Worm (Caenorhabditis elegans): Measurements from ENCODE around the gene glb-4.

Gene glb-4

ce11 chrII:11097154-11097887, 13.7 kb downstream of the glb-4 start, which contains the start of the genes rpl-36.A and nuo-1 (continued):
- TF ChIP-seq aly-2 (tag; optimal IDR thresholded peaks at IDR 0.05) (no peak), egl-27 (tag; optimal IDR thresholded peaks at IDR 0.05) (no peak), nhr-11 (tag; optimal IDR thresholded peaks at IDR 0.05) (no peak), snpc-4 (tag; optimal IDR thresholded peaks at IDR 0.05) (peak; percentile 76), fos-1 (tag; optimal IDR thresholded peaks at IDR 0.05) (peak; percentile 73)

ce11 chrII:11096233-11096632, 14.8 kb downstream of the glb-4 start, which contains the start of gene nbs-1:
TSS of gene nbs-1 (minus strand) at chrII:11096478.
- no peak for TF ChIP-seq Y55F3AM.14 (GFP tag; optimal IDR thresholded peaks at IDR 0.05)
- TF ChIP-seq nhr-23 (tag; optimal IDR thresholded peaks at IDR 0.05), result no peak
- no peak for TF ChIP-seq sem-4 (tag; optimal IDR thresholded peaks at IDR 0.05)
- no peak for TF ChIP-seq unc-55 (GFP tag; optimal IDR thresholded peaks at IDR 0.05)
- TF ChIP-seq elt-1 (tag; optimal IDR thresholded peaks at IDR 0.05), result no peak
- no peak for TF ChIP-seq nhr-10 (tag; optimal IDR thresholded peaks at IDR 0.05)
- TF ChIP-seq lin-11 (tag; optimal IDR thresholded peaks at IDR 0.05), result no peak
- TF ChIP-seq nhr-237 (tag; optimal IDR thresholded peaks at IDR 0.05), result no peak
- no peak for TF ChIP-seq crh-2 (tag; optimal IDR thresholded peaks at IDR 0.05)
- no peak for TF ChIP-seq nhr-6 (tag; optimal IDR thresholded peaks at IDR 0.05)
- TF ChIP-seq elt-3 (tag; optimal IDR thresholded peaks at IDR 0.05), result no peak
- no peak for TF ChIP-seq nhr-21 (tag; optimal IDR thresholded peaks at IDR 0.05)
- no peak for TF ChIP-seq nhr-11 (tag; optimal IDR thresholded peaks at IDR 0.05)

- TF ChIP-seq alr-1 (tag; optimal IDR thresholded peaks at IDR 0.05) (no peak), ztf-4 (tag; optimal IDR thresholded peaks at IDR 0.05) (no peak), unc-39 (tag; optimal IDR thresholded peaks at IDR 0.05) (no peak), zag-1 (tag; optimal IDR thresholded peaks at IDR 0.05) (no peak), ama-1 (optimal IDR thresholded peaks at IDR 0.05) (no peak), aly-2 (tag; optimal IDR thresholded peaks at IDR 0.05) (no peak), elt-1 (tag; optimal IDR thresholded peaks at IDR 0.05) (no peak), peb-1 (tag; optimal IDR thresholded peaks at IDR 0.05) (no peak), nhr-21 (tag; optimal IDR thresholded peaks at IDR 0.05) (no peak), ZK546.5 (tag; optimal IDR thresholded peaks at IDR 0.05) (no peak)
Measured at ce11 chrII:11094431-11094830, 16.6 kb downstream of the glb-4 start.

ce11 chrII:11092413-11092812, 18.6 kb downstream of the glb-4 start, which contains the start of gene rpl-42:
TSS of gene rpl-42 (plus strand) at chrII:11092713.
- TF ChIP-seq egl-27 (tag; optimal IDR thresholded peaks at IDR 0.05) (no peak), fos-1 (tag; optimal IDR thresholded peaks at IDR 0.05) (no peak), R02D3.7 (tag; optimal IDR thresholded peaks at IDR 0.05) (no peak), Y55F3AM.14 (GFP tag; optimal IDR thresholded peaks at IDR 0.05) (no peak), sma-3 (GFP tag; optimal IDR thresholded peaks at IDR 0.05) (no peak), lin-11 (tag; optimal IDR thresholded peaks at IDR 0.05) (no peak), ZK546.5 (tag; optimal IDR thresholded peaks at IDR 0.05) (no peak), ztf-4 (tag; optimal IDR thresholded peaks at IDR 0.05) (no peak), blmp-1 (tag; optimal IDR thresholded peaks at IDR 0.05; ENCODE audit: insufficient read depth) (no peak), unc-39 (tag; optimal IDR thresholded peaks at IDR 0.05) (no peak)

ce11 chrII:11091577-11091976, 19.4 kb downstream of the glb-4 start:
- TF ChIP-seq egl-27 (tag; optimal IDR thresholded peaks at IDR 0.05) (no peak), fos-1 (tag; optimal IDR thresholded peaks at IDR 0.05) (no peak), R02D3.7 (tag; optimal IDR thresholded peaks at IDR 0.05) (no peak), nhr-23 (tag; optimal IDR thresholded peaks at IDR 0.05) (no peak), snpc-4 (tag; optimal IDR thresholded peaks at IDR 0.05) (no peak), mdl-1 (tag; optimal IDR thresholded peaks at IDR 0.05) (no peak), nhr-77 (tag; optimal IDR thresholded peaks at IDR 0.05) (no peak), lsy-2 (tag; optimal IDR thresholded peaks at IDR 0.05) (no peak), nhr-11 (tag; optimal IDR thresholded peaks at IDR 0.05) (no peak), ztf-1 (GFP tag; conservative IDR thresholded peaks at IDR 0.05) (no peak), ZK546.5 (tag; optimal IDR thresholded peaks at IDR 0.05) (no peak), nhr-237 (tag; optimal IDR thresholded peaks at IDR 0.05) (no peak), C34F6.9 (tag; optimal IDR thresholded peaks at IDR 0.05) (no peak), peb-1 (tag; optimal IDR thresholded peaks at IDR 0.05) (no peak)

All from whole organism, L2 larva.